Fruit fly (Drosophila melanogaster): ENCODE measurements around the gene Klc.

The Klc gene

DNA sequence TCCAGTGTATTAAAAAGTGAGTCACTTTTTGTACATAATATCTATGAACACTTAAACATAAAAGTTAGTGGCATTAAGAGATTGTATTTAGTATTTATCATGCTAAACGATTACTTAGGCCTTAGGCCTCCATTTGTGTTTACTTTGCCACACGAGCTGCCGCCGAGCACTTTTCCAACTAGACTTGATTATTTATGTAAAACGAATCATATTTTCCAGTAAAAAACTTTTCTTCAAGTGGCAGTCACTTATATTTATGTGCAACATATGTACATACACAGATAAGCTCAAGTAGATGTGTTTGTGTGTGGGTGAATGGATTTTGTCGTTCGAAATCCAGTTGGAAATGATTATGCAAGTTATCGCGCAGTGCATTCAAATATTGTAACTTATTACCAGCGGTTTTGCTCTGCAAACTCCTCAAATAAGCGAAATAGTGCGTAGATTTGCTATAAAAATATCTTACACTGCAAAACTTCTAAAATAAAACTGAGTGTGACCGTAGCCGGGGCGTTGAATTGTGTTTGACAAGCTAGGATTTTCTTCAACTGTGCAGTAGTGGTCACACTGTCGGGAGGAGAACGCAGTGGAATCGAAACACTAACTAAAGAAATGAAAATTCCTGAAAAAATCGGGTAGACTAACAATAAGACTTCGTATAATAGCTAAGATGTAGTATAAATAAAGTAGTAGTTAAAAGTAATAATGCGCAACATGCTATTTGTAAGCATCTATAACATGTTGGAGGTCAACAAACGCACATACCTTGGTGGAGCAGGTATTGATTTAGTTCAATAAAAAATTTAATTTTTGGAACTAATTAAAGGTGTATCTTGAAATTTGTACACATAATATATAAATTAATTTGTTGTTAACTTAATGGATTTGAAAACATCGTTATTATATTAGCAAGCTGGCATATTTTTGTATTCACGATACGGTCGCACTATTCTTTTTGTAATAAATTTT, at the start of gene Klc, which contains the start of gene CG10984:
Gene Klc, minus strand, starts transcription at position 490 of the 969 bp plus-strand sequence.
Gene CG10984, plus strand, starts transcription at position 553 of the 969 bp plus-strand sequence.
- no peak for TF ChIP-seq ttk (optimal IDR thresholded peaks at IDR 0.05)
- no peak for TF ChIP-seq insv (optimal IDR thresholded peaks at IDR 0.05)
- no peak for TF ChIP-seq Sin3A (optimal IDR thresholded peaks at IDR 0.05)
- no peak for TF ChIP-seq psq (optimal IDR thresholded peaks at IDR 0.05)
- TF ChIP-seq h (optimal IDR thresholded peaks at IDR 0.05): no peak
- TF ChIP-seq Myc (optimal IDR thresholded peaks at IDR 0.05): no peak

DNA sequence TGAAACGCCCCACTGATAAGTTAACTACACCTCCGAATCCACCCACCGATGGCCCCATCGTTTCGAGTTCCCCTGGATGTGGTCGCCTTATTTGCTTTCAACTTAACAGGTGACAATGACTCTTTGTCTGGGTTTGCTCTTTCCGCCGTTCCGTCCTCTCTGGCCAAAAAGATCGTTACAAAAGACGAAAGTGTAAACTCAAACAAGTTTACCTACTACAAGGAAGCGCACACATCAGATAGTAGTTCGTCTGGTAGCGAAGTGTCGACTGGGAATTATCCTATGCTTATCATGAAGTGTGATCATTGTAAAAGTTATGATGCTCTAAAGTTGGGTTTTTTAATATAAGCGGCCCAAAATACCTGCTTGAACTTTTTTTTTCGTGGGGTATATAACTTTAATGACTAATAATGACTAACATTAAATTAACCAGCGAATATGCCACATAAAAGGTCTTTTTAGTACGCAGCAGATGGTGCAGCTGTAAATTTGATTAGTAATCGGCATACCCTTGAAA, 49.0 kb upstream of the Klc start:
- no peak for TF ChIP-seq Sin3A (optimal IDR thresholded peaks at IDR 0.05)
- TF ChIP-seq insv (optimal IDR thresholded peaks at IDR 0.05): no peak
- no peak for TF ChIP-seq Myc (optimal IDR thresholded peaks at IDR 0.05)
- no peak for TF ChIP-seq ttk (optimal IDR thresholded peaks at IDR 0.05)
- no peak for TF ChIP-seq h (optimal IDR thresholded peaks at IDR 0.05)
- TF ChIP-seq psq (optimal IDR thresholded peaks at IDR 0.05): no peak

DNA sequence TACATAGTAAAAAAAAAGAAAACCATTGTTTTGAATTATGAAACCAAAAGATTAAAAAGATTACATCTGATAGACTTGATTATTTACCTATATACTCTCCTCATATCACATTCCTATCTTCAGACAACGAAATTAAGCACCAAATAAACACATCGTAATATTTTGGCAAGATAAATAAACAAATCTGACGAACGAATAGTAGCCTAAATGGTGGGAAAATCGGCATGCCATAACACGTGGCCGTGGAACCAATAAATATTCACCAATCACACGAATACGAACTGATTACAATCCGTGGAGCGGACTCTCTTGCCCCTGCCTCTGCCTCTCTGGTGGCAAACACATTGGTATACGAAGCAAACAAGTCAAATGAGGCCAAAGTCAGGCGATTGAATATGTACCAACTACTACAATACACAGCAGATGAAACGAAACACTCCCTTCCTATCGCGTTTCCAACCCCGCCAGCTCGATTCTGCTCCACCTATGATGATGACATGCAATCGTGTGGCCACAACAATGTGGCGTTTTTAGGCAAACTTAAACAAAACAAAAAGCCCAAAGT, 46.3 kb upstream of the Klc start:
- TF ChIP-seq h (optimal IDR thresholded peaks at IDR 0.05): no peak
- no peak for TF ChIP-seq ttk (optimal IDR thresholded peaks at IDR 0.05)
- TF ChIP-seq Sin3A (optimal IDR thresholded peaks at IDR 0.05): no peak
- TF ChIP-seq psq (optimal IDR thresholded peaks at IDR 0.05): no peak
- no peak for TF ChIP-seq insv (optimal IDR thresholded peaks at IDR 0.05)
- TF ChIP-seq Myc (optimal IDR thresholded peaks at IDR 0.05): no peak

DNA sequence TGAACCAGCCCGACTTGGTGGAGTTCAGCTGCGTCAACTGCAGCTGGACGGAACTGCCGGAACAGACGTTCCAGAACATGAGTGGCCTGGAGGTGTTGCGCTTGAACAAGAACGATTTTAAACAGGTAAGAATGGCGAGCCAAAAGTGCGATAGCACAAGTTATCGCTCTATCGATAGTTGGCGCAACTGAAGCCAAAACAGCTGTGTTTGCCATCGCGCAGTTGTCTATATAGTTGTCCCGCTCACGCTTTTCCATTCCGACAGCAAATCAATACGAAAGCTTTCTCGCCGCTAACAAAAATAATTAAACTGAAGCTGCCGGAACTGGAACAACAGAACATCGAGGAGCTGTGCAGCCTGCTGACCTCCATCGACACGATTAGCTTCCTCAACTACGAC, 44.7 kb upstream of the Klc start:
- TF ChIP-seq insv (optimal IDR thresholded peaks at IDR 0.05) (no peak), h (optimal IDR thresholded peaks at IDR 0.05) (no peak), Myc (optimal IDR thresholded peaks at IDR 0.05) (no peak), Sin3A (optimal IDR thresholded peaks at IDR 0.05) (no peak), ttk (optimal IDR thresholded peaks at IDR 0.05) (no peak), psq (optimal IDR thresholded peaks at IDR 0.05) (no peak)

DNA sequence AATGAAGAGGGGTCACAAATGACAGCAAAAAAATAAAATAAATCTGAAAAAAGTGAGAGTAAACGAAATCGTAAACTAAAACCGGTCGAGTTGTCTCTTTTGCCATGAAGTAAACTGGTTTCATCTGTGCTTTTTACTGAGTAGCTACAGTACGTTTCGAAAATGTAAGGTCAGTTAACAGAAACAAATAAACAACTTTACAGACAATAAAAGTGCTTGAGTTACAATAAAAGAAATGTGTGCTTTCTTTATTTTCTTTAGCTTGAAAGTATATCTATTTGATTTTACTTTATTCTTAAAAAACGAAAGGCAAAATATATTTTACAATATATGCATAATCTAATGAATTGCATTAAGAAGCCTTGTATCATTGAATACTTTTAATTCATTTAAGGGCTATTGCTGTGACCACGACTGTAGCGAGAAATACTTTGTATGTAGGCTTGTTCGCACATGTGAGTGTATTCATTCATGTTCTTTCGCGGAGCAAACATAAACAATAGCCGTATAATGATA, 43.1 kb upstream of the Klc start:
- TF ChIP-seq psq (optimal IDR thresholded peaks at IDR 0.05) (no peak), Myc (optimal IDR thresholded peaks at IDR 0.05) (no peak), Sin3A (optimal IDR thresholded peaks at IDR 0.05) (no peak), h (optimal IDR thresholded peaks at IDR 0.05) (no peak), ttk (optimal IDR thresholded peaks at IDR 0.05) (no peak), insv (optimal IDR thresholded peaks at IDR 0.05) (no peak)

DNA sequence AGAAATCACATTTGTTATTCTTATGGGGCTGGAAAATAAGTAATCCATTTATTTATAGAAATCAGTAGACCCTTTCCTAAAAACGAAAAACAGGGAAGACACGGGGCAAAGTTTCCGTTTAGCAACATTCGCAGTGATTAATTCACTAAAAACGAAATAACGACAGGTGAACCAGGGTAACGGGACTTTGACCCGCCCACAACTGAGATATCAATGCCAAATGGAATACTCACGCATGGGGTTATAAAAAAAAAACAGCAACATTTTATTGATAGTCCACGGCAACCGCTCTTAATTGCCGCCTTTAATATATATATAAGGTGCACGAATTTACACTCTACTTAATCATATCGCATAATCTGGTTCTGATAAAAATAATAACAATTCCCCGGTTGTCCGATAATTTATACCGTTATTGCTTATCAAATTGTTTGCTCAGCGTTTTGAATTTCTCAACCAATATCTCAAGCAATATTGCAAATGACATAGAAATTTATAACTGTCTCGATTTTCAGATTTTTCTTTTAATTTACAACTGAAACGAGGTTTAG, 41.9 kb upstream of the Klc start:
- TF ChIP-seq psq (optimal IDR thresholded peaks at IDR 0.05) (no peak), Sin3A (optimal IDR thresholded peaks at IDR 0.05) (no peak), ttk (optimal IDR thresholded peaks at IDR 0.05) (no peak), insv (optimal IDR thresholded peaks at IDR 0.05) (no peak), h (optimal IDR thresholded peaks at IDR 0.05) (no peak), Myc (optimal IDR thresholded peaks at IDR 0.05) (no peak)

DNA sequence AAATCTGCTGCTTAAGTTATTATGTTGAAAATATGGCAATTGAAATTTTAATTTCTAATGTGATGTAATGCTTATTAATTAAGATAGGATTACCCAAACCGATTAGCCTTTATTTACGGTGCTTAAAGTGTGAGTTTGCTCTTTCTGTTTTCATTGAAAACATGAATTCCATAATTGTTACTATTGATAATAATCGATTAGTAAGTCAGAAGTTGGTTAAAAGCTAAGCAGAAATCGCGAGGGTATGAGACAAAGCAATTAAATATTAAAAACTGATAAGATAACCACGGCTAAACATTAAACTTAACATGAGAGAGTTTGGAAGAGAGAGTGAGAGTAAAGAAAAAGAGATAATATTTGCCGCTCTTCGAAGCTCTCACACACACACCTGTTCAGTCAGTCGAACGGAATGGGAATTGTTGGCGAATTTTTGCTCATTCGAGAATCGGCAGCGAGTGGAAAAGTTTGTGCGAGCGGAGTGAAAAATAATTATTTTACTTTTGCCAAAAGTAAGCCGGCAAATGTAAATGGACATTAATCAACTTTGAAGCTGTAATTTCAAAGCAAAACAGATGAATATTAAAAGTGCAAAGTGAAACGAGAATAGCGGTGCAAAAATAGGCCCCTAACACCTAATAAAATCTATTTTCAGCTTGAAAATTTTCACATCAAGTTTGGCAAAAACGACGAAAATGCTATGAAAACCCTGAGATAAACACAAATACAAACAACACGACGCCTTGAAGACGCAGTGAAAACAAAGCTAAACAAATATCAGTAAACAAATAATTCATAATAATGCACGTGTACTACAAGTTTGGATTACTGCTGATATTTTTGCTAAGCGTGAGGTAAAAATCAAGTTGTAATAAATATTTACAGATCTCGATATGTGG, 41.2 kb upstream of the Klc start:
- TF ChIP-seq Sin3A (optimal IDR thresholded peaks at IDR 0.05) (no peak), ttk (optimal IDR thresholded peaks at IDR 0.05) (no peak), h (optimal IDR thresholded peaks at IDR 0.05) (no peak), psq (optimal IDR thresholded peaks at IDR 0.05) (no peak)

DNA sequence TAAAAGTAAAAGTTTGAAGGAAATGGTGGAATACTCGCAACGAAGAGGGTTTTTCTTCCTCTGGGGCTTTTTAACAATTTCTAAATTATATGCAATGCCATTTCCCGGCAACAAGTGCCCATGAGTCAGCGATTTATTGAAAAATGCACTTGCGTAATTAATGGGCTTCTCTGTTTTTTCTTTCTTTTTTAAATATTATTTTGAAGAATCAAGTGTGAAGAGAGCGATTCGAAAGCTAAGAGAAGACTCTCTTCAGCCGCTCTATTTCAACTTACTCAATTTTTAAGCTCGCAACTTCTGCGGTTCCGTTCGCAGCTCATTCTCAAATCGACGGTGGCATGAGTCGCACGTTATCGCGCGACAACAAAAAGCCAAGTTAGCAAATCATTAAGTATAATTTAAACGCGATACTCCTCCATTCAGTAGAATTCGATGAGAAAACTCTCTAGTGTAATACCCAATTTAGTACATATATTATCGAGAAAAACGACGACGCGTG, 40.1 kb upstream of the Klc start, which contains the start of gene CG42709:
Gene CG42709, plus strand, starts transcription at position 318 of the 499 bp plus-strand sequence.
- TF ChIP-seq ttk (optimal IDR thresholded peaks at IDR 0.05) (no peak), insv (optimal IDR thresholded peaks at IDR 0.05) (no peak), h (optimal IDR thresholded peaks at IDR 0.05) (no peak), Myc (optimal IDR thresholded peaks at IDR 0.05) (no peak), Sin3A (optimal IDR thresholded peaks at IDR 0.05) (no peak), psq (optimal IDR thresholded peaks at IDR 0.05) (no peak)

DNA sequence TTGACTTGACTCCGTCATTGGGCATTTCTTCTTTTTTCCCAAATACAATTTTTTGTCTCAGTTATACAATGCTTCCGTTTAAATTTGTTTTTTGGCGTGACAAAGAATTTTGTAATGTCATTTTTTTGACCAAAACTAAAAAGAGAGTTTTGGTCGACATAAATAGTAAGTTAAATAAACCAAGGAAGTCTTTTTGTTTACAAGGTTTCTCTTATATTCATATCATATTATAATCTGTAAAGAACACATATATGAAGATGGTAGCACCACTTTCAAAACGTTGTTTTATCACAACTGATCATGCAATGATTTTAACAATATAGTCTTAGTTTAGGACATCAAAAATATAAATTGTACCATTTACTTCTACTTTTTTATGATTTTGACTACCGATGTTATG, 31.1 kb upstream of the Klc start, which contains the start of the genes CG10969 and CG17666:
Gene CG10969, minus strand, starts transcription at position 101 of the 400 bp plus-strand sequence.
Gene CG17666, plus strand, starts transcription at position 329 of the 400 bp plus-strand sequence.
- TF ChIP-seq ttk (optimal IDR thresholded peaks at IDR 0.05): no peak
- no peak for TF ChIP-seq h (optimal IDR thresholded peaks at IDR 0.05)
- no peak for TF ChIP-seq Myc (optimal IDR thresholded peaks at IDR 0.05)
- no peak for TF ChIP-seq psq (optimal IDR thresholded peaks at IDR 0.05)
- TF ChIP-seq insv (optimal IDR thresholded peaks at IDR 0.05): no peak
- no peak for TF ChIP-seq Sin3A (optimal IDR thresholded peaks at IDR 0.05)

DNA sequence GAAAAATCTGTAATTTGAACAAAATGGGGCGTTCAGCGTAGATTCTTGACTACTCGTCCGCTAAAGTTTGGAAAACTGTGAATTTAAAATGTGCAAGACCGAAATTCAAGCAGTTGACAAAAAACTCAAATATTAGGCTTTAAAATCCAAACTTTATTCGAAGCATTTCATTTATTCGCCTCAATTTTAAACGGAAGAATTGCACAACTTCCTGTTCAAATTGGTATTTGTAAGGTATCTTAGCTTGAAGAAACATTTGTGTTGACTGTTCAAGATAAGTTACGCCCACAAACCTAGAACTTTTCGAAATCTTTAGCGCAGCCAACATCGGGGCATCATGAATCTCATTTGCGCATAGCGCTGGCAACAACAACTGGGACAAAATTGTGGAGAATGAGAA, 28.8 kb upstream of the Klc start, which contains the start of gene CG32106:
Gene CG32106, minus strand, starts transcription at position 101 of the 400 bp plus-strand sequence.
- no peak for TF ChIP-seq psq (optimal IDR thresholded peaks at IDR 0.05)
- TF ChIP-seq Myc (optimal IDR thresholded peaks at IDR 0.05): no peak
- no peak for TF ChIP-seq Sin3A (optimal IDR thresholded peaks at IDR 0.05)
- TF ChIP-seq ttk (optimal IDR thresholded peaks at IDR 0.05): no peak
